Worm (Caenorhabditis elegans) whole organism, L4/young adult: Measurements from ENCODE around the gene dlhd-1.

Source experiments
- W03F9.2 ChIP-seq: fragments of 150-350 bp; optimal IDR thresholded peaks from 2 replicates; lab custom pipeline; 2014; ENCODE audit warnings: missing biosample characterization, missing genetic modification characterization
- dao-5 ChIP-seq: sonication (generic microtip); optimal IDR thresholded peaks from 2 replicates; lab custom pipeline; 2016; ENCODE audit warnings: missing genotype, missing genetic modification characterization, moderate library complexity, missing compliant biosample characterization
- him-1 ChIP-seq: sonication (generic microtip); optimal IDR thresholded peaks from 2 replicates; lab custom pipeline; 2016; ENCODE audit warnings: missing genotype, missing genetic modification reagents, missing genetic modification characterization, missing compliant biosample characterization

DNA sequence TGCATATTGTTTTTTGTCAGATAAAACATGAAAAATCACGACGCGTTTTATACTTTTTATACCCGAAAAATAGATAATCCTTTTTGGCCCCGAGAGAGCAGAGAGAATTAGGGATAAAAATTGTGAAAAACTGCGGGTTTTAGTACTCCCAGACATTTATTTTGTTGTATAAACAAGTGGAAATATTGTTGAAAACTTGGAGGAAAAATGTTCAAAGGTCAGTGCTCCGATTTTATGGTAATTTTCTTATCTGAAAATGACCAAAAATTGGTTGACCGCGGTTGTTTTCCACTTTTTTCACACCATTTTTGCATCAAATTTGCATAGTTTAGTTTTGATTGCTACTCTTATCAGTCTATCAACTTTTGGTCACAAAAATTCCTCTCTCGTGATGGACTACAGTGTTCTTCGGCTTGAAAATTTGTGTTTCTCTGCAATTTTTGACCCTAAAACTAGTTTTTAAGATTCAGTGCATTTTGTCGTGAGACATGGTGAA lies at the start of gene dlhd-1:
- TF ChIP-seq W03F9.2 (no peak), him-1 (no peak), dao-5 (tag; lab: Kevin White, UChicago) (no peak)
